Worm (Caenorhabditis elegans) whole organism, mixed stage, embryonic: ENCODE results near the gene M02D8.6.

Experiments
- M03D4.4 ChIP-seq: sonication (generic microtip); optimal IDR thresholded peaks from 2 replicates; lab custom pipeline; 2017; ENCODE audit warnings: mild to moderate bottlenecking, missing genetic modification characterization, missing compliant biosample characterization
- blmp-1 ChIP-seq: fragments of 150-350 bp; optimal IDR thresholded peaks from 2 replicates; lab custom pipeline; 2014; ENCODE audit warnings: missing biosample characterization, missing genetic modification characterization
- ces-1 ChIP-seq: fragments of 150-350 bp; optimal IDR thresholded peaks from 2 replicates; lab custom pipeline; 2014; ENCODE audit warnings: missing biosample characterization, missing genetic modification reagents, missing genetic modification characterization
- elt-3 ChIP-seq: fragments of 150-350 bp; optimal IDR thresholded peaks from 2 replicates; lab custom pipeline; 2014; ENCODE audit warnings: missing biosample characterization, missing genetic modification characterization
- hlh-1 ChIP-seq: fragments of 150-350 bp; optimal IDR thresholded peaks from 2 replicates; lab custom pipeline; 2014; ENCODE audit warnings: missing biosample characterization, missing genetic modification reagents, missing genetic modification characterization
- lin-13 ChIP-seq: fragments of 150-350 bp; optimal IDR thresholded peaks from 2 replicates; lab custom pipeline; 2014; ENCODE audit warnings: missing biosample characterization, missing genetic modification characterization
- lin-32 ChIP-seq: fragments of 200-800 bp; sonication (Bioruptor generic); optimal IDR thresholded peaks from 2 replicates; lab custom pipeline; 2018; ENCODE audit warnings: mild to moderate bottlenecking, missing genetic modification characterization, missing compliant biosample characterization
- lsy-2 ChIP-seq: fragments of 150-350 bp; optimal IDR thresholded peaks from 2 replicates; lab custom pipeline; 2014; ENCODE audit warnings: missing biosample characterization, missing genetic modification characterization
- mab-5 ChIP-seq: fragments of 150-350 bp; optimal IDR thresholded peaks from 2 replicates; lab custom pipeline; 2014; ENCODE audit warnings: missing biosample characterization, missing genetic modification characterization
- mls-2 ChIP-seq: sonication (generic microtip); optimal IDR thresholded peaks from 2 replicates; lab custom pipeline; 2016; ENCODE audit warnings: mild to moderate bottlenecking, missing genetic modification characterization, moderate library complexity, missing compliant biosample characterization
- nhr-237 ChIP-seq: fragments of 150-350 bp; optimal IDR thresholded peaks from 2 replicates; lab custom pipeline; 2014; ENCODE audit warnings: missing biosample characterization, missing genetic modification characterization
- nhr-76 ChIP-seq: sonication (generic microtip); optimal IDR thresholded peaks from 2 replicates; lab custom pipeline; 2017; ENCODE audit warnings: missing biosample characterization, missing genetic modification characterization
- pha-4 ChIP-seq: fragments of 150-350 bp; optimal IDR thresholded peaks from 2 replicates; lab custom pipeline; 2018; ENCODE audit warnings: missing biosample characterization, missing genetic modification reagents, missing genetic modification characterization
- sem-2 ChIP-seq: fragments of 200-800 bp; sonication (Bioruptor generic); optimal IDR thresholded peaks from 2 replicates; lab custom pipeline; 2018; ENCODE audit warnings: mild to moderate bottlenecking, missing genetic modification characterization, missing compliant biosample characterization
- snpc-4 ChIP-seq: fragments of 150-350 bp; optimal IDR thresholded peaks from 2 replicates; lab custom pipeline; 2014; ENCODE audit warnings: missing biosample characterization, missing genetic modification characterization
- tbx-8 ChIP-seq: fragments of 200-800 bp; sonication (Bioruptor generic); optimal IDR thresholded peaks from 2 replicates; lab custom pipeline; 2018; ENCODE audit warnings: mild to moderate bottlenecking, missing genetic modification characterization, moderate library complexity, missing compliant biosample characterization
- unc-39 ChIP-seq: fragments of 150-350 bp; optimal IDR thresholded peaks from 2 replicates; lab custom pipeline; 2014; ENCODE audit warnings: missing biosample characterization, missing genetic modification characterization
- zip-8 ChIP-seq: fragments of 150-350 bp; optimal IDR thresholded peaks from 2 replicates; lab custom pipeline; 2014; ENCODE audit warnings: missing biosample characterization, missing genetic modification characterization
- ztf-11 ChIP-seq: fragments of 150-350 bp; optimal IDR thresholded peaks from 2 replicates; lab custom pipeline; 2014; ENCODE audit warnings: missing biosample characterization, missing genetic modification characterization

Gene M02D8.6

ce11 chrX:8697517-8697916 lies 34.2 kb downstream of the M02D8.6 start, which contains the start of gene frpr-8:
TSS of gene frpr-8 (plus strand) at chrX:8697817.
- TF ChIP-seq mab-5 = no peak
- no peak for TF ChIP-seq lin-13 (tag; lab: Kevin White, UChicago)
- no peak for TF ChIP-seq tbx-8
- no peak for TF ChIP-seq M03D4.4 (tag; lab: Kevin White, UChicago)
- no peak for TF ChIP-seq sem-2
- no peak for TF ChIP-seq blmp-1 (tag; lab: Kevin White, UChicago)
- TF ChIP-seq lsy-2 (tag; lab: Kevin White, UChicago) = no peak
- TF ChIP-seq lin-32 (GFP tag; lab: Kevin White, UChicago) = no peak
- no peak for TF ChIP-seq elt-3 (tag; lab: Kevin White, UChicago)
- no peak for TF ChIP-seq snpc-4 (tag; lab: Kevin White, UChicago)
- TF ChIP-seq unc-39 (tag; lab: Kevin White, UChicago) = no peak

- TF ChIP-seq ztf-11 (tag; lab: Kevin White, UChicago) = no peak
- no peak for TF ChIP-seq mls-2
- no peak for TF ChIP-seq unc-39 (tag; lab: Kevin White, UChicago)
- no peak for TF ChIP-seq nhr-237 (tag; lab: Kevin White, UChicago)
- TF ChIP-seq nhr-76 (tag; lab: Kevin White, UChicago) = no peak
- TF ChIP-seq zip-8 = no peak
- TF ChIP-seq snpc-4 (tag; lab: Kevin White, UChicago) = no peak
- no peak for TF ChIP-seq pha-4
- TF ChIP-seq hlh-1 (tag; lab: Kevin White, UChicago) = no peak
- TF ChIP-seq ces-1 = no peak
Measured at ce11 chrX:8681600-8681999, 50.1 kb downstream of the M02D8.6 start, which contains the start of gene K09E2.1. TSS of gene K09E2.1 (plus strand) at chrX:8681900.
